Worm (Caenorhabditis elegans): ENCODE results near the gene C01G10.9.

Gene C01G10.9

DNA sequence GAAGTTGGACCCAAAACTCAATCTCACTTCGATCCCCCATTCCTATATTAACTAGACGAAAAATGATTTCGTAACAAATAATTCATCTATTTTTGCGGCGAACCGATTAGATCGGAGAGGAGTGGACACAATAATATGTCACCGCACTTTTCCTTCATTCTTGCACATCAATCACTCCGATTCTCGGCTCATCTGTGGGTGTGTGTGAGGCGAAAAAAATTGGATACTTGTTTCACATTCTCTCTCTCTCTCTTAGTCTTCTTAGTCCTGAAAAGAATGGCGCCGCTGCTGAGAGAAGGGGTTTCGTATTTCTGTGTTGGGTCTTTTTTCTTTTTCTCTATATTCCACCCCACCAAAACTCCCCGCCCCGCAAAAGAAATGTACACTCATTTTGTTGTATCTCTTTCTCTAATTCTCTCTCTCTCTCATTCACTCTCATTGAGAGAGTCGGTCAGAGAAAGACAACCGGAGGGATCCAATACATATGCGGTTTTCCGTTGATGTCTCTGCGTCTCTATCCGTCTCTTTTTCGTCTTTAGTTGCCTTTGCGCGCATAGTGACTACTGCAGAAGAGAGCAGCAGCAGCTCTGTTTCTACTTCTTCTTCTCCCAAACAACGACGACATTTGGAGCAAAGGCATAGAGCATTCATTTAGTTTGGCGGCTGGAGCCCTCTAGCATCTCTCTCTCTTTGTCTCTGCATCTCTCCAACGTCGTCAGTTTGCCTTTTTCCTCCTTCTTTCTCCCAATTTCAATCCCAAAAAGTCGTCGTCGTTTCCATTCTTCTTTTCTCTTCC, 11.1 kb upstream of the C01G10.9 start, which contains the start of gene unc-76:
Gene unc-76, plus strand, starts transcription at position 746 of the 796 bp plus-strand sequence.
- TF ChIP-seq T22C8.4 (GFP tag; IDR thresholded peaks at IDR 0.05) (no peak), flt-1 (GFP tag; IDR thresholded peaks at IDR 0.05) (0 out of 2 replicates have a peak, but pooled peaks have one; percentile 11), ref-1 (GFP tag; conservative IDR thresholded peaks at IDR 0.05) (no peak), ztf-29 (GFP tag; IDR thresholded peaks at IDR 0.05) (no peak), klf-2 (GFP tag; conservative IDR thresholded peaks at IDR 0.05) (no peak), tab-1 (GFP tag; IDR thresholded peaks at IDR 0.05) (no peak), ztf-23 (GFP tag; IDR thresholded peaks at IDR 0.05) (no peak), med-1 (GFP tag; optimal IDR thresholded peaks at IDR 0.05; ENCODE audit: insufficient read depth) (no peak), cog-1 (tag; optimal IDR thresholded peaks at IDR 0.05) (peak; percentile 87)

- TF ChIP-seq ztf-29 (GFP tag; IDR thresholded peaks at IDR 0.05): no peak
- TF ChIP-seq tab-1 (GFP tag; IDR thresholded peaks at IDR 0.05): no peak
- TF ChIP-seq flt-1 (GFP tag; IDR thresholded peaks at IDR 0.05): 0 out of 2 replicates have a peak, but pooled peaks have one; percentile 37
- TF ChIP-seq klf-2 (GFP tag; conservative IDR thresholded peaks at IDR 0.05): no peak
- no peak for TF ChIP-seq T22C8.4 (GFP tag; IDR thresholded peaks at IDR 0.05)
- no peak for TF ChIP-seq ref-1 (GFP tag; conservative IDR thresholded peaks at IDR 0.05)
- TF ChIP-seq med-1 (GFP tag; optimal IDR thresholded peaks at IDR 0.05; ENCODE audit: insufficient read depth): no peak
- TF ChIP-seq cog-1 (tag; optimal IDR thresholded peaks at IDR 0.05): no peak
- peak; percentile 53; the same call in 1 of the 2 replicates for TF ChIP-seq ztf-23 (GFP tag; IDR thresholded peaks at IDR 0.05)
Measured at ce11 chrV:15072738-15073137, 9.6 kb upstream of the C01G10.9 start.

ce11 chrV:15074907-15075306, 7.4 kb upstream of the C01G10.9 start:
- no peak for TF ChIP-seq klf-2 (GFP tag; conservative IDR thresholded peaks at IDR 0.05)
- TF ChIP-seq ztf-23 (GFP tag; IDR thresholded peaks at IDR 0.05): no peak
- TF ChIP-seq ref-1 (GFP tag; conservative IDR thresholded peaks at IDR 0.05): no peak
- no peak for TF ChIP-seq ztf-29 (GFP tag; IDR thresholded peaks at IDR 0.05)
- TF ChIP-seq T22C8.4 (GFP tag; IDR thresholded peaks at IDR 0.05): no peak
- TF ChIP-seq tab-1 (GFP tag; IDR thresholded peaks at IDR 0.05): no peak
- TF ChIP-seq med-1 (GFP tag; optimal IDR thresholded peaks at IDR 0.05; ENCODE audit: insufficient read depth): no peak
- TF ChIP-seq cog-1 (tag; optimal IDR thresholded peaks at IDR 0.05): no peak
- TF ChIP-seq flt-1 (GFP tag; IDR thresholded peaks at IDR 0.05): no peak

- no peak for TF ChIP-seq flt-1 (GFP tag; IDR thresholded peaks at IDR 0.05)
- TF ChIP-seq med-1 (GFP tag; optimal IDR thresholded peaks at IDR 0.05; ENCODE audit: insufficient read depth): no peak
- no peak for TF ChIP-seq tab-1 (GFP tag; IDR thresholded peaks at IDR 0.05)
- no peak for TF ChIP-seq T22C8.4 (GFP tag; IDR thresholded peaks at IDR 0.05)
- no peak for TF ChIP-seq ztf-23 (GFP tag; IDR thresholded peaks at IDR 0.05)
- no peak for TF ChIP-seq ztf-29 (GFP tag; IDR thresholded peaks at IDR 0.05)
- TF ChIP-seq klf-2 (GFP tag; conservative IDR thresholded peaks at IDR 0.05): no peak
Measured at ce11 chrV:15078560-15078959, 3.8 kb upstream of the C01G10.9 start.

ce11 chrV:15083659-15084058, 1.3 kb downstream of the C01G10.9 start:
- TF ChIP-seq med-1 (GFP tag; optimal IDR thresholded peaks at IDR 0.05; ENCODE audit: insufficient read depth) (no peak), cog-1 (tag; optimal IDR thresholded peaks at IDR 0.05) (no peak), flt-1 (GFP tag; IDR thresholded peaks at IDR 0.05) (no peak), ztf-23 (GFP tag; IDR thresholded peaks at IDR 0.05) (no peak), ref-1 (GFP tag; conservative IDR thresholded peaks at IDR 0.05) (no peak), ztf-29 (GFP tag; IDR thresholded peaks at IDR 0.05) (no peak), klf-2 (GFP tag; conservative IDR thresholded peaks at IDR 0.05) (no peak), tab-1 (GFP tag; IDR thresholded peaks at IDR 0.05) (no peak), T22C8.4 (GFP tag; IDR thresholded peaks at IDR 0.05) (no peak)

DNA sequence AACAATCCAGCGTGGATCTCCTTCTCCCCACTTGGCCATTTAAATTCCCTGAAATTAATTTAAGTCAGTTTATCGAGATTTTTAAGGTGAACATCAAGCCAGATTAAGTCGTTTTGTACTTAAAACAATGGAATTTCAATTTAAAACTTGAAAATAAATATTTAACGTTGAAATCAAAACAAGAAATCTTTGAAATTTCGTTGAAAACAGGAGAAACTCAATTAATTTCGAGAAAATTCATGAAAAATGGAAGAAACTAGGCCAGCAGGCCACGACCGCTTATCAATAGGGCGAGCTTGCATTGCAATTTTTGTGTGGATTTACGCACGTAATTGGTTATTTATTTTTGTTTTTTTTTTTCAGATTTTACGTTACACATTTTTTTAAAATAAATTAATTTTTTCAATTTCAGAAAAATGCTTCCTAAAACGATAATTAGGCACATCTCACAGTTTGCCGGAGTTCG, 3.0 kb downstream of the C01G10.9 start, which contains the start of the genes ahsa-1 and C01G10.7:
Gene ahsa-1, minus strand, starts transcription at position 51 of the 466 bp plus-strand sequence.
Gene C01G10.7, plus strand, starts transcription at position 413 of the 466 bp plus-strand sequence.
- TF ChIP-seq cog-1 (tag; optimal IDR thresholded peaks at IDR 0.05): peak; percentile 83
- no peak for TF ChIP-seq ztf-29 (GFP tag; IDR thresholded peaks at IDR 0.05)
- no peak for TF ChIP-seq med-1 (GFP tag; optimal IDR thresholded peaks at IDR 0.05; ENCODE audit: insufficient read depth)
- TF ChIP-seq flt-1 (GFP tag; IDR thresholded peaks at IDR 0.05): peak; percentile 77
- peak; percentile 89 for TF ChIP-seq ztf-23 (GFP tag; IDR thresholded peaks at IDR 0.05)
- TF ChIP-seq T22C8.4 (GFP tag; IDR thresholded peaks at IDR 0.05): no peak
- no peak for TF ChIP-seq ref-1 (GFP tag; conservative IDR thresholded peaks at IDR 0.05)
- no peak for TF ChIP-seq klf-2 (GFP tag; conservative IDR thresholded peaks at IDR 0.05)
- no peak for TF ChIP-seq tab-1 (GFP tag; IDR thresholded peaks at IDR 0.05)

DNA sequence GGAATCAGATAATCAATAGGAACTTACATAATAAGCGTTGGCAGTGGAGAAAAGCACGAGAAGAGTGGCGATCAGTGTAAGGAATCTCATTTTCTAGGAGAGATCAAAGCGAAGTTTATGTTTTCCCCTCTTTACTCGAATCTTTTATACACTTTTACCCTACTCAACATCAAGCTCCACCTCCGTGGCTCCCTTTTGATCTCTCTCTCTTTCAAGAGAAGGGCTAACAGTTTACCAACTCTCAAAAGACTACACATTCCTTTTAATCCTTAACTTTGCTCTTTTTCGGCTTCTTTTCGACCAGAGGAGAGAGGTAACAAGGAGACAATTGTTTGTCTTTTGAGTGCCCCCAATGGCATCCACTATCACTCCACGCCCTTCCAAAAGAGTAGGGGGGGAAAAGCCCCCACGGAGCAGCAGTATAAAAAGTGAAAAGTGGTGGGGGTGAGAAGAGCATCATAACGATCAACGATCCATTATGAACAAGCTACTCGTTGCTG, 4.9 kb downstream of the C01G10.9 start, which contains the start of the genes C01G10.15 and C01G10.6:
Gene C01G10.15, minus strand, starts transcription at position 101 of the 500 bp plus-strand sequence.
Gene C01G10.6, plus strand, starts transcription at position 450 of the 500 bp plus-strand sequence.
- no peak for TF ChIP-seq flt-1 (GFP tag; IDR thresholded peaks at IDR 0.05)
- no peak for TF ChIP-seq cog-1 (tag; optimal IDR thresholded peaks at IDR 0.05)
- no peak for TF ChIP-seq klf-2 (GFP tag; conservative IDR thresholded peaks at IDR 0.05)
- no peak for TF ChIP-seq tab-1 (GFP tag; IDR thresholded peaks at IDR 0.05)
- no peak for TF ChIP-seq med-1 (GFP tag; optimal IDR thresholded peaks at IDR 0.05; ENCODE audit: insufficient read depth)
- no peak for TF ChIP-seq ref-1 (GFP tag; conservative IDR thresholded peaks at IDR 0.05)
- no peak for TF ChIP-seq ztf-23 (GFP tag; IDR thresholded peaks at IDR 0.05)
- TF ChIP-seq ztf-29 (GFP tag; IDR thresholded peaks at IDR 0.05): no peak
- TF ChIP-seq T22C8.4 (GFP tag; IDR thresholded peaks at IDR 0.05): no peak

- TF ChIP-seq ztf-23 (GFP tag; IDR thresholded peaks at IDR 0.05) (no peak), tab-1 (GFP tag; IDR thresholded peaks at IDR 0.05) (no peak), ref-1 (GFP tag; conservative IDR thresholded peaks at IDR 0.05) (no peak), med-1 (GFP tag; optimal IDR thresholded peaks at IDR 0.05; ENCODE audit: insufficient read depth) (no peak), ztf-29 (GFP tag; IDR thresholded peaks at IDR 0.05) (no peak), klf-2 (GFP tag; conservative IDR thresholded peaks at IDR 0.05) (no peak), cog-1 (tag; optimal IDR thresholded peaks at IDR 0.05) (no peak), T22C8.4 (GFP tag; IDR thresholded peaks at IDR 0.05) (no peak), flt-1 (GFP tag; IDR thresholded peaks at IDR 0.05) (no peak)
Measured at ce11 chrV:15088613-15089012, 6.3 kb downstream of the C01G10.9 start, which contains the start of gene C01G10.18. Gene C01G10.18 (minus strand): TSS chrV:15088713.

Data from whole organism, midembryonic.